Worm (Caenorhabditis elegans): ENCODE results near the gene C45B11.8.

- TF ChIP-seq ama-1 (optimal IDR thresholded peaks at IDR 0.05) (no peak), hmg-4 (GFP tag; optimal IDR thresholded peaks at IDR 0.05) (no peak), ceh-36 (tag; optimal IDR thresholded peaks at IDR 0.05) (no peak), scrt-1 (GFP tag; IDR thresholded peaks at IDR 0.05) (no peak), ets-7 (tag; optimal IDR thresholded peaks at IDR 0.05) (no peak), tbx-11 (GFP tag; IDR thresholded peaks at IDR 0.05) (no peak), aly-1 (tag; optimal IDR thresholded peaks at IDR 0.05) (no peak), tbx-37 (GFP tag; conservative IDR thresholded peaks at IDR 0.05) (no peak), flt-1 (GFP tag; IDR thresholded peaks at IDR 0.05) (no peak), hnd-1 (tag; optimal IDR thresholded peaks at IDR 0.05) (no peak), B0310.2 (tag; optimal IDR thresholded peaks at IDR 0.05) (no peak), hmbx-1 (tag; optimal IDR thresholded peaks at IDR 0.05) (no peak), tra-4 (tag; optimal IDR thresholded peaks at IDR 0.05) (no peak)
Observed at ce11 chrV:11048678-11049077, 8.1 kb downstream of the C45B11.8 start, which contains the start of gene srh-74.

All from whole organism, early embryonic.